Worm (Caenorhabditis elegans) whole organism, young adult: ENCODE data around the gene Y32F6A.5.

Experiments
- F39B2.1 ChIP-seq: fragments of 200-800 bp; sonication (Bioruptor generic); IDR thresholded peaks from 2 replicates; pipeline ENCODE4 v1.3.6; 2022; ENCODE audit warnings: missing genetic modification reagents, missing genetic modification characterization, missing compliant biosample characterization
- ets-4 ChIP-seq: fragments of 200-800 bp; sonication (Bioruptor generic); optimal IDR thresholded peaks from 2 replicates; lab custom pipeline; 2018; ENCODE audit warnings: mild to moderate bottlenecking, missing genetic modification characterization, missing compliant biosample characterization

DNA sequence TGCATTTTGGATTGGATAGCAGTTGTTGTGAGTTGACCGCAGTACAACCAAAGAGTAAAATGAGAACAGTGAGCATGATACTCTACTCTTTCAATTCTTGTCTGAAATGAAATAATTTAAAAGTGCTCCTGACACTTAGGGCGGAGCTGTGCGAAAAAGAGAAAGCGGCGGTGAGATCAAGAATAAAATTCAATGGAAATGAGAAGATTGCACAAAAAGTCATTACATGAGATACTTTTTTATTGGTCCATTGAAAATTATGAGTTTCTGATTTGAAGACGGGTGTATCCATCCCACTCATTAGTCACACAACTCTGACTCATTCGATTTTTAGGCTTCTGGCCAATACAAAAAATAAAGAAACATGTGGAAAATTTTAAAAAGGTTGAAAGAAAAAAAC, 3.8 kb upstream of the Y32F6A.5 start, which contains the start of gene F22E12.1:
- TF ChIP-seq F39B2.1 (GFP tag; lab: Robert Waterston, UW) (no peak), ets-4 (GFP tag; lab: Kevin White, UChicago) (no peak)
